Fruit fly (Drosophila melanogaster) S2 (cell line): Measurements from ENCODE around the gene RpS25.

Experiments used
- CG8478 ChIP-seq: fragments of >200 bp; optimal IDR thresholded peaks from 2 replicates; lab custom pipeline; 2018
- CTCF ChIP-seq, 2 experiments: fragments of >200 bp; optimal IDR thresholded peaks; 2 replicates each; lab custom pipeline; 2018

DNA sequence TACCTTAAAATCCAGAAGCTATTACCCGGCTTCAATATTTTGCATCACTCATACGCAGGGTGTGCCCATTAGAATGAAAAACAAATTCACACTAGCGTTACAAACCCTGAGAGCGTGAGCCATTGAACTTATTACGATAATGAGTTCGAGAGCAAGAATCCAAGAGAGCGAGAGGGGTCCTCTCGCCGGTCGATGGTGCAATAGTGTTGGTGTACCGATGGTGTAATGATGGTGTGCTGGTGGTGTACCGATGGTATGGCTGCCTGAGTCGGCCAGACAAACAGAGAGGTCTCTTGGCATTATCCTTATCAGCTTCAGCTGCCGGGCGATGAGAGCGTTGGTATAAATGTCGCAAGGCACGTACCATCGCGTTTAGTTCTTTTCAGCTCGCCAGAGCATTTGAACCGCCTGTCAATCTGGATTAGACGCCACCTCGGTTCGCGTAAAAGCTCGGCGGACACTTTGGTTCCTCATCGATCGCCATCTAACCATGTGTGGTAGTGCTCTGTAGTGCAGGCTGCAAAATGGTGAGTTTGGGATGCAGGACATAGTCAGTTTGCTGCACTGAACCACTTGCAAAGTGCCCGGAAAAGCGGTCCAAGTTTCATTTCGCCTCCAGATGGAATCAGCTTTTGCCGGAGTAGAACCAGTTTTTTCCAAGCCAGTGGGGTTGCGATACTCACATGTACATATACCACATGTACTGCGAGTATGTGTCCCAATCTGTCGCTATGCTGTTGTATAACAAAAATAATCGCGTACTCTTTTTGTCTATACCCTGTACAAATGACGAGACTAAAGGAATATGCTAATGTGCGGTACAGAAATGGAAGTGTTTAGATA, 15.8 kb downstream of the RpS25 start:
- TF ChIP-seq CG8478 (lab: Kevin White, UChicago) (no peak), CTCF (optimal IDR thresholded peaks at IDR 0.05; lab: Kevin White, UChicago) (no peak)
